Fruit fly (Drosophila melanogaster) whole organism, embryonic: Measurements from ENCODE around the gene Patsas.

ENCODE experiments used
- Ada2b ChIP-seq: fragments of 200-800 bp; sonication (Bioruptor generic); IDR thresholded peaks from 2 replicates; pipeline ENCODE4 v1.3.6; 2022; ENCODE audit warnings: missing biosample characterization, missing genetic modification characterization
- Atf6 ChIP-seq: fragments of 200-800 bp; sonication (Bioruptor generic); IDR thresholded peaks from 2 replicates; pipeline ENCODE4 v1.3.6; 2022; ENCODE audit warnings: missing biosample characterization, missing genetic modification characterization
- CG10209 ChIP-seq: fragments of 200-800 bp; sonication (Bioruptor generic); optimal IDR thresholded peaks from 3 replicates; lab custom pipeline; 2017; ENCODE audit warnings: missing biosample characterization, mild to moderate bottlenecking, missing genetic modification characterization, missing genetic modification reagents
- CG10267 ChIP-seq: fragments of 200-800 bp; sonication (Bioruptor generic); optimal IDR thresholded peaks from 2 replicates; lab custom pipeline; 2018; ENCODE audit warnings: missing biosample characterization, mild to moderate bottlenecking, missing genetic modification characterization, moderate library complexity
- CG10654 ChIP-seq: fragments of 200-800 bp; sonication (Bioruptor generic); optimal IDR thresholded peaks from 2 replicates; lab custom pipeline; 2016; ENCODE audit warnings: missing biosample characterization, missing genetic modification characterization
- CG11247 ChIP-seq: fragments of 200-800 bp; sonication (Bioruptor generic); IDR thresholded peaks from 2 replicates; pipeline ENCODE4 v1.3.6; 2022; ENCODE audit warnings: missing biosample characterization, missing genetic modification characterization
- CG12155 ChIP-seq: fragments of 200-800 bp; sonication (Bioruptor generic); optimal IDR thresholded peaks from 3 replicates; lab custom pipeline; 2016; ENCODE audit warnings: missing biosample characterization, missing genetic modification characterization
- CG12391 ChIP-seq: fragments of 200-800 bp; sonication (Bioruptor generic); optimal IDR thresholded peaks from 3 replicates; lab custom pipeline; 2018; ENCODE audit warnings: missing biosample characterization, mild to moderate bottlenecking, missing genetic modification characterization, moderate library complexity
- CG13287 ChIP-seq: fragments of 200-800 bp; sonication (Bioruptor generic); IDR thresholded peaks from 2 replicates; pipeline ENCODE4 v1.3.6; 2022; ENCODE audit warnings: missing biosample characterization, missing genetic modification characterization; ENCODE audit not compliant: partially characterized antibody
- CG1529 ChIP-seq: fragments of 200-800 bp; sonication (Bioruptor generic); optimal IDR thresholded peaks from 3 replicates; lab custom pipeline; 2018; ENCODE audit warnings: missing biosample characterization, missing genetic modification characterization
- CG15514 ChIP-seq: fragments of 200-800 bp; sonication (Bioruptor generic); optimal IDR thresholded peaks from 3 replicates; lab custom pipeline; 2017; ENCODE audit warnings: missing biosample characterization, missing genetic modification characterization, mild to moderate bottlenecking, moderate library complexity, missing genetic modification reagents
- CG1603 ChIP-seq: fragments of 200-800 bp; sonication (Bioruptor generic); optimal IDR thresholded peaks from 2 replicates; lab custom pipeline; 2019; ENCODE audit warnings: missing biosample characterization, mild to moderate bottlenecking, missing genetic modification characterization, moderate library complexity
- CG16863 ChIP-seq: fragments of 200-800 bp; sonication (Bioruptor generic); optimal IDR thresholded peaks from 3 replicates; lab custom pipeline; 2016; ENCODE audit warnings: missing biosample characterization, missing genetic modification characterization
- CG17359 ChIP-seq: fragments of 200-800 bp; sonication (Bioruptor generic); optimal IDR thresholded peaks from 3 replicates; lab custom pipeline; 2018; ENCODE audit warnings: missing biosample characterization, mild to moderate bottlenecking, missing genetic modification characterization, moderate library complexity
- CG2116 ChIP-seq: fragments of 200-800 bp; sonication (Bioruptor generic); optimal IDR thresholded peaks from 3 replicates; lab custom pipeline; 2018; ENCODE audit warnings: missing biosample characterization, mild to moderate bottlenecking, missing genetic modification characterization
- CG30403 ChIP-seq: fragments of 200-800 bp; sonication (Bioruptor generic); optimal IDR thresholded peaks from 3 replicates; lab custom pipeline; 2016; ENCODE audit warnings: missing biosample characterization, missing genetic modification characterization
- CG31365 ChIP-seq: fragments of 200-800 bp; sonication (Bioruptor generic); optimal IDR thresholded peaks from 2 replicates; lab custom pipeline; 2018; ENCODE audit warnings: missing biosample characterization, mild to moderate bottlenecking, missing genetic modification characterization
- CG32532 ChIP-seq: fragments of 200-800 bp; sonication (Bioruptor generic); IDR thresholded peaks from 2 replicates; pipeline ENCODE4 v1.3.6; 2022; ENCODE audit warnings: missing biosample characterization, missing genetic modification characterization
- CG34422 ChIP-seq: fragments of 200-800 bp; sonication (Bioruptor generic); IDR thresholded peaks from 3 replicates; pipeline ENCODE4 v1.3.6; 2022; ENCODE audit warnings: missing biosample characterization, missing genetic modification characterization
- CG7839 ChIP-seq: fragments of 200-800 bp; sonication (Bioruptor generic); optimal IDR thresholded peaks from 3 replicates; lab custom pipeline; 2018; ENCODE audit warnings: missing biosample characterization, mild to moderate bottlenecking, missing genetic modification characterization, moderate library complexity
- CG7987 ChIP-seq: fragments of 200-800 bp; sonication (Bioruptor generic); optimal IDR thresholded peaks from 2 replicates; lab custom pipeline; 2018; ENCODE audit warnings: missing biosample characterization, mild to moderate bottlenecking, missing genetic modification characterization, moderate library complexity
- CG9797 ChIP-seq: fragments of 200-800 bp; sonication (Bioruptor generic); optimal IDR thresholded peaks from 3 replicates; lab custom pipeline; 2018; ENCODE audit warnings: missing biosample characterization, mild to moderate bottlenecking, missing genetic modification characterization
- Dp ChIP-seq: fragments of 200-800 bp; sonication (Bioruptor generic); optimal IDR thresholded peaks from 2 replicates; lab custom pipeline; 2018; ENCODE audit warnings: missing biosample characterization, mild to moderate bottlenecking, missing genetic modification characterization, moderate library complexity
- Dref ChIP-seq: fragments of 200-800 bp; sonication (Bioruptor generic); IDR thresholded peaks from 2 replicates; pipeline ENCODE4 v1.3.6; 2022; ENCODE audit warnings: missing biosample characterization, missing genetic modification characterization
- E2f2 ChIP-seq: fragments of 200-800 bp; sonication (Bioruptor generic); IDR thresholded peaks from 2 replicates; pipeline ENCODE4 v1.3.6; 2022; ENCODE audit warnings: missing biosample characterization, missing genetic modification characterization
- Ets97D ChIP-seq: fragments of 200-800 bp; sonication (Bioruptor generic); optimal IDR thresholded peaks from 3 replicates; lab custom pipeline; 2016; ENCODE audit warnings: missing biosample characterization, missing genetic modification characterization
- Med ChIP-seq: fragments of 200-800 bp; sonication (Bioruptor generic); peaks from one replicate; lab custom pipeline; 2016; ENCODE audit warnings: missing biosample characterization, missing genetic modification characterization, mild to moderate bottlenecking, inconsistent platforms, moderate library complexity
- Mrtf ChIP-seq: fragments of 200-800 bp; sonication (Bioruptor generic); IDR thresholded peaks from 3 replicates; pipeline ENCODE4 v1.3.6; 2022; ENCODE audit warnings: missing biosample characterization, missing genetic modification characterization
- Six4 ChIP-seq: fragments of 200-800 bp; sonication (Bioruptor generic); optimal IDR thresholded peaks from 2 replicates; lab custom pipeline; 2016; ENCODE audit warnings: missing biosample characterization, missing genetic modification characterization
- Sry-δ ChIP-seq: fragments of 200-800 bp; sonication (Bioruptor generic); optimal IDR thresholded peaks from 2 replicates; lab custom pipeline; 2016; ENCODE audit warnings: missing biosample characterization, missing genetic modification characterization
- Stat92E ChIP-seq, 3 experiments: fragments of >200 bp in 2 of 3; fragments of 200-800 bp in 1 of 3; sonication (Bioruptor generic) in 1 of 3; optimal IDR thresholded peaks; 2 replicates each; lab custom pipeline; 2017 to 2019; ENCODE audit warnings: missing biosample characterization in 3 of 3, missing genetic modification characterization in 3 of 3, mild to moderate bottlenecking in 1 of 3, moderate library complexity in 1 of 3
- TFAM ChIP-seq: fragments of 200-800 bp; sonication (Bioruptor generic); optimal IDR thresholded peaks from 2 replicates; lab custom pipeline; 2017; ENCODE audit warnings: missing biosample characterization, missing genetic modification characterization, inconsistent platforms
- Xbp1 ChIP-seq: fragments of 200-800 bp; sonication (Bioruptor generic); optimal IDR thresholded peaks from 3 replicates; lab custom pipeline; 2016; ENCODE audit warnings: missing biosample characterization, mild to moderate bottlenecking, missing genetic modification characterization
- ase ChIP-seq: fragments of 200-800 bp; sonication (Bioruptor generic); IDR thresholded peaks from 3 replicates; pipeline ENCODE4 v1.3.6; 2022; ENCODE audit warnings: missing biosample characterization, missing genetic modification characterization
- btn ChIP-seq: fragments of 200-800 bp; sonication (Bioruptor generic); optimal IDR thresholded peaks from 2 replicates; lab custom pipeline; 2016; ENCODE audit warnings: missing biosample characterization, missing genetic modification characterization
- cad ChIP-seq: fragments of >200 bp; optimal IDR thresholded peaks from 2 replicates; lab custom pipeline; 2017; ENCODE audit warnings: missing biosample characterization, missing genetic modification characterization
- ci ChIP-seq: fragments of 200-800 bp; sonication (Bioruptor generic); IDR thresholded peaks from 3 replicates; pipeline ENCODE4 v1.3.6; 2022; ENCODE audit warnings: missing biosample characterization, missing genetic modification characterization
- croc ChIP-seq: fragments of 200-800 bp; sonication (Bioruptor generic); conservative IDR thresholded peaks from 3 replicates; pipeline ENCODE4 v1.3.6; 2022; ENCODE audit warnings: missing biosample characterization, missing genetic modification characterization
- dan ChIP-seq: fragments of 200-800 bp; sonication (Bioruptor generic); IDR thresholded peaks from 2 replicates; pipeline ENCODE4 v1.3.6; 2022; ENCODE audit warnings: missing biosample characterization, missing genetic modification characterization
- disco-r ChIP-seq: fragments of 200-800 bp; sonication (Bioruptor generic); optimal IDR thresholded peaks from 2 replicates; lab custom pipeline; 2016; ENCODE audit warnings: missing biosample characterization, missing genetic modification characterization
- fu2 ChIP-seq: fragments of 200-800 bp; sonication (Bioruptor generic); optimal IDR thresholded peaks from 2 replicates; lab custom pipeline; 2016; ENCODE audit warnings: missing biosample characterization, missing genetic modification characterization
- h ChIP-seq: fragments of >200 bp; optimal IDR thresholded peaks from 2 replicates; lab custom pipeline; 2017
- hb ChIP-seq: fragments of 200-800 bp; sonication (Bioruptor generic); IDR thresholded peaks from 3 replicates; pipeline ENCODE4 v1.3.6; 2022; ENCODE audit warnings: missing biosample characterization, missing genetic modification characterization; ENCODE audit not compliant: partially characterized antibody
- lmd ChIP-seq: fragments of 200-800 bp; sonication (Bioruptor generic); IDR thresholded peaks from 2 replicates; pipeline ENCODE4 v1.3.6; 2022; ENCODE audit warnings: missing biosample characterization, missing genetic modification characterization
- luna ChIP-seq: fragments of 200-800 bp; sonication (Bioruptor generic); optimal IDR thresholded peaks from 2 replicates; lab custom pipeline; 2016; ENCODE audit warnings: missing biosample characterization, missing genetic modification characterization
- nerfin-1 ChIP-seq: fragments of 200-800 bp; sonication (Bioruptor generic); optimal IDR thresholded peaks from 3 replicates; lab custom pipeline; 2019; ENCODE audit warnings: missing biosample characterization, mild to moderate bottlenecking, missing genetic modification characterization, moderate library complexity
- sens ChIP-seq: fragments of 200-800 bp; sonication (Bioruptor generic); peaks from one replicate; lab custom pipeline; 2016; ENCODE audit warnings: missing biosample characterization, missing genetic modification characterization
- slbo ChIP-seq: fragments of 200-800 bp; sonication (Bioruptor generic); IDR thresholded peaks from 2 replicates; pipeline ENCODE4 v1.3.6; 2022; ENCODE audit warnings: missing biosample characterization, missing genetic modification characterization
- sob ChIP-seq: fragments of 200-800 bp; sonication (Bioruptor generic); IDR thresholded peaks from 2 replicates; pipeline ENCODE4 v1.3.6; 2022; ENCODE audit warnings: missing biosample characterization, missing genetic modification characterization
- ssp ChIP-seq: fragments of 200-800 bp; sonication (Bioruptor generic); IDR thresholded peaks from 2 replicates; pipeline ENCODE4 v1.3.6; 2022; ENCODE audit warnings: missing biosample characterization, missing genetic modification characterization
- trem ChIP-seq: fragments of 200-800 bp; optimal IDR thresholded peaks from 3 replicates; lab custom pipeline; 2019; ENCODE audit warnings: missing biosample characterization, mild to moderate bottlenecking, missing genetic modification characterization, moderate library complexity
- unpg ChIP-seq: fragments of 200-800 bp; sonication (Bioruptor generic); optimal IDR thresholded peaks from 3 replicates; lab custom pipeline; 2018; ENCODE audit warnings: missing biosample characterization, mild to moderate bottlenecking, missing genetic modification characterization, moderate library complexity

The Patsas gene

dm6 chr2L:12063035-12063434 lies 40.0 kb downstream of the Patsas start, which contains the start of gene Rab3-GAP (continued):
- TF ChIP-seq slbo (GFP tag; lab: Robert Waterston, UW) (peak; percentile 66), CG17359 (tag; lab: Kevin White, UChicago) (peak; percentile 25), CG12391 (peak; percentile 53), CG30403 (GFP tag; lab: Kevin White, UChicago) (peak; percentile 29), CG1603 (peak; percentile 59), CG10654 (GFP tag; lab: Kevin White, UChicago) (no peak), Dref (peak; percentile 84), Dp (GFP tag; lab: Kevin White, UChicago) (peak; percentile 10), luna (GFP tag; lab: Kevin White, UChicago) (no peak), Six4 (GFP tag; lab: Kevin White, UChicago) (peak; percentile 5), sob (peak; percentile 29; the same call in 1 of the 2 replicates), CG11247 (no peak), CG7839 (tag; lab: Kevin White, UChicago) (no peak), CG10209 (GFP tag; lab: Kevin White, UChicago) (no peak), trem (tag; lab: Kevin White, UChicago) (peak; percentile 78), CG15514 (GFP tag; lab: Kevin White, UChicago) (peak; percentile 60), ase (GFP tag; lab: Robert Waterston, UW) (no peak), CG13287 (peak; percentile 77), Ada2b (GFP tag; lab: Robert Waterston, UW) (0 out of 2 replicates have a peak, but pooled peaks have one; percentile 4), CG16863 (GFP tag; lab: Kevin White, UChicago) (no peak), Mrtf (GFP tag; lab: Robert Waterston, UW) (no peak), Atf6 (GFP tag; lab: Robert Waterston, UW) (0 out of 2 replicates have a peak, but pooled peaks have one; percentile 15), disco-r (GFP tag; lab: Kevin White, UChicago) (no peak), CG2116 (GFP tag; lab: Kevin White, UChicago) (peak; percentile 85), ci (GFP tag; lab: Robert Waterston, UW) (peak; percentile 44; the same call in 1 of the 3 replicates), nerfin-1 (tag; lab: Kevin White, UChicago) (peak; percentile 62), ssp (GFP tag; lab: Robert Waterston, UW) (no peak), btn (GFP tag; lab: Kevin White, UChicago) (no peak), E2f2 (GFP tag; lab: Robert Waterston, UW) (peak; percentile 23; the same call in 1 of the 2 replicates), CG1529 (GFP tag; lab: Kevin White, UChicago) (no peak), Stat92E (GFP tag; optimal IDR thresholded peaks at IDR 0.05; lab: Kevin White, UChicago) (peak in 1 of 3 experiments; percentile 19), Med (peak; percentile 78), CG9797 (GFP tag; lab: Kevin White, UChicago) (no peak), Sry-δ (GFP tag; lab: Kevin White, UChicago) (peak; percentile 48), Xbp1 (GFP tag; lab: Kevin White, UChicago) (peak; percentile 17), CG12155 (peak; percentile 22), croc (GFP tag; lab: Robert Waterston, UW) (no peak), CG34422 (GFP tag; lab: Robert Waterston, UW) (peak; percentile 30; the same call in 1 of the 3 replicates), Ets97D (GFP tag; lab: Kevin White, UChicago) (peak; percentile 11), unpg (GFP tag; lab: Kevin White, UChicago) (peak; percentile 45), sens (GFP tag; lab: Kevin White, UChicago) (peak; percentile 87), hb (GFP tag; lab: Robert Waterston, UW) (0 out of 3 replicates have a peak, but pooled peaks have one; percentile 5), cad (GFP tag; lab: Kevin White, UChicago) (no peak), CG7987 (GFP tag; lab: Kevin White, UChicago) (peak; percentile 18), lmd (GFP tag; lab: Robert Waterston, UW) (peak; percentile 10; the same call in 1 of the 2 replicates), fu2 (GFP tag; lab: Kevin White, UChicago) (no peak), h (lab: Kevin White, UChicago) (no peak), dan (GFP tag; lab: Robert Waterston, UW) (no peak), TFAM (GFP tag; lab: Kevin White, UChicago) (no peak), CG32532 (GFP tag; lab: Robert Waterston, UW) (no peak), CG10267 (tag; lab: Kevin White, UChicago) (peak; percentile 60), CG31365 (tag; lab: Kevin White, UChicago) (no peak)
